Fruit fly (Drosophila melanogaster) whole organism, embryonic: Measurements from ENCODE around the gene roq.

Source experiments
- Atf3 ChIP-seq: fragments of 200-800 bp; sonication (Bioruptor generic); optimal IDR thresholded peaks from 3 replicates; lab custom pipeline; 2016; ENCODE audit warnings: missing biosample characterization, missing genetic modification characterization
- Awh ChIP-seq: fragments of 200-800 bp; sonication (Bioruptor generic); IDR thresholded peaks from 2 replicates; pipeline ENCODE4, ENCODE4 v1.3.6; 2022; ENCODE audit warnings: missing biosample characterization, missing genetic modification characterization
- BtbVII ChIP-seq: fragments of 200-800 bp; sonication (Bioruptor generic); optimal IDR thresholded peaks from 3 replicates; lab custom pipeline; 2017; ENCODE audit warnings: missing biosample characterization, mild to moderate bottlenecking, missing genetic modification characterization
- CG10979 ChIP-seq: fragments of 200-800 bp; sonication (Bioruptor generic); optimal IDR thresholded peaks from 2 replicates; lab custom pipeline; 2018; ENCODE audit warnings: missing biosample characterization, mild to moderate bottlenecking, missing genetic modification characterization, moderate library complexity
- CG11695 ChIP-seq: fragments of 200-800 bp; sonication (Bioruptor generic); IDR thresholded peaks from 3 replicates; pipeline ENCODE4 v1.3.6; 2022; ENCODE audit warnings: missing biosample characterization, missing genetic modification characterization
- CG11696 ChIP-seq: fragments of 200-800 bp; sonication (Bioruptor generic); IDR thresholded peaks from 2 replicates; pipeline ENCODE4 v1.3.6; 2022; ENCODE audit warnings: missing biosample characterization, missing genetic modification characterization
- CG15011 ChIP-seq: fragments of 200-800 bp; sonication (Bioruptor generic); optimal IDR thresholded peaks from 3 replicates; lab custom pipeline; 2018; ENCODE audit warnings: missing biosample characterization, mild to moderate bottlenecking, missing genetic modification characterization
- CG15269 ChIP-seq: fragments of 200-800 bp; sonication (Bioruptor generic); optimal IDR thresholded peaks from 2 replicates; lab custom pipeline; 2018; ENCODE audit warnings: missing biosample characterization, mild to moderate bottlenecking, missing genetic modification characterization, moderate library complexity
- CG16815 ChIP-seq: fragments of 200-800 bp; sonication (Bioruptor generic); optimal IDR thresholded peaks from 3 replicates; lab custom pipeline; 2017; ENCODE audit warnings: missing biosample characterization, mild to moderate bottlenecking, missing genetic modification characterization
- CG17186 ChIP-seq: fragments of 200-800 bp; sonication (Bioruptor generic); optimal IDR thresholded peaks from 3 replicates; lab custom pipeline; 2017; ENCODE audit warnings: missing biosample characterization, missing genetic modification reagents, missing genetic modification characterization
- CG30431 ChIP-seq: fragments of 200-800 bp; sonication (Bioruptor generic); optimal IDR thresholded peaks from 2 replicates; lab custom pipeline; 2017; ENCODE audit warnings: missing biosample characterization, missing genetic modification characterization
- CG3281 ChIP-seq: fragments of 200-800 bp; sonication (Bioruptor generic); optimal IDR thresholded peaks from 3 replicates; lab custom pipeline; 2017; ENCODE audit warnings: missing biosample characterization, mild to moderate bottlenecking, missing genetic modification characterization
- CG4404 ChIP-seq: fragments of 200-800 bp; sonication (Bioruptor generic); IDR thresholded peaks from 2 replicates; pipeline ENCODE4 v1.3.6; 2022; ENCODE audit warnings: missing biosample characterization, missing genetic modification characterization
- CG4820 ChIP-seq: fragments of 200-800 bp; sonication (Bioruptor generic); optimal IDR thresholded peaks from 3 replicates; lab custom pipeline; 2016; ENCODE audit warnings: missing biosample characterization, missing genetic modification characterization
- CG5953 ChIP-seq: fragments of 200-800 bp; sonication (Bioruptor generic); IDR thresholded peaks from 2 replicates; pipeline ENCODE4 v1.3.6; 2022; ENCODE audit warnings: missing biosample characterization, missing genetic modification characterization
- CG7556 ChIP-seq: fragments of 200-800 bp; sonication (Bioruptor generic); optimal IDR thresholded peaks from 2 replicates; lab custom pipeline; 2017; ENCODE audit warnings: missing biosample characterization, mild to moderate bottlenecking, missing genetic modification characterization
- CG7963 ChIP-seq: fragments of 200-800 bp; sonication (Bioruptor generic); IDR thresholded peaks from 3 replicates; pipeline ENCODE4 v1.3.6; 2022; ENCODE audit warnings: missing biosample characterization, missing genetic modification characterization; ENCODE audit not compliant: partially characterized antibody
- CG8924 ChIP-seq: fragments of 200-800 bp; optimal IDR thresholded peaks from 3 replicates; lab custom pipeline; 2019; ENCODE audit warnings: missing biosample characterization, mild to moderate bottlenecking, missing genetic modification characterization, moderate library complexity
- CG9797 ChIP-seq: fragments of 200-800 bp; sonication (Bioruptor generic); optimal IDR thresholded peaks from 3 replicates; lab custom pipeline; 2018; ENCODE audit warnings: missing biosample characterization, mild to moderate bottlenecking, missing genetic modification characterization
- CTCF ChIP-seq: fragments of 200-800 bp; sonication (Bioruptor generic); optimal IDR thresholded peaks from 2 replicates; lab custom pipeline; 2017; ENCODE audit warnings: missing biosample characterization, mild to moderate bottlenecking, missing genetic modification characterization, moderate library complexity
- Dad ChIP-seq: fragments of 200-800 bp; sonication (Bioruptor generic); optimal IDR thresholded peaks from 3 replicates; lab custom pipeline; 2016; ENCODE audit warnings: missing biosample characterization, missing genetic modification characterization
- Deaf1 ChIP-seq: fragments of 200-800 bp; optimal IDR thresholded peaks from 3 replicates; lab custom pipeline; 2019; ENCODE audit warnings: missing biosample characterization, mild to moderate bottlenecking, missing genetic modification characterization, moderate library complexity
- Drgx ChIP-seq: fragments of 200-800 bp; sonication (Bioruptor generic); IDR thresholded peaks from 2 replicates; pipeline ENCODE4 v1.3.6; 2022; ENCODE audit warnings: missing biosample characterization, missing genetic modification characterization
- Elba2 ChIP-seq: fragments of 200-800 bp; sonication (Bioruptor generic); optimal IDR thresholded peaks from 3 replicates; lab custom pipeline; 2016; ENCODE audit warnings: missing biosample characterization, missing genetic modification characterization
- H15 ChIP-seq: fragments of 200-800 bp; sonication (Bioruptor generic); IDR thresholded peaks from 3 replicates; pipeline ENCODE4 v1.3.6; 2022; ENCODE audit warnings: missing biosample characterization, missing genetic modification characterization
- Hand ChIP-seq: fragments of 200-800 bp; sonication (Bioruptor generic); optimal IDR thresholded peaks from 2 replicates; lab custom pipeline; 2017; ENCODE audit warnings: mild to moderate bottlenecking, missing biosample characterization, missing genetic modification reagents, missing genetic modification characterization
- Hr51 ChIP-seq, 2 experiments: fragments of 200-800 bp; sonication (Bioruptor generic); optimal IDR thresholded peaks; 2 replicates in 1 of 2; 3 replicates in 1 of 2; lab custom pipeline; 2016 to 2018; ENCODE audit warnings: missing biosample characterization in 2 of 2, missing genetic modification characterization in 2 of 2, mild to moderate bottlenecking in 1 of 2, moderate library complexity in 1 of 2
- MESR4 ChIP-seq: fragments of 200-800 bp; sonication (Bioruptor generic); optimal IDR thresholded peaks from 2 replicates; lab custom pipeline; 2018; ENCODE audit warnings: missing biosample characterization, mild to moderate bottlenecking, missing genetic modification characterization, moderate library complexity
- Oaz ChIP-seq: fragments of 200-800 bp; sonication (Bioruptor generic); IDR thresholded peaks from 2 replicates; pipeline ENCODE4 v1.3.6; 2022; ENCODE audit warnings: missing biosample characterization, missing genetic modification characterization
- Spps ChIP-seq: fragments of 200-800 bp; sonication (Bioruptor generic); optimal IDR thresholded peaks from 2 replicates; lab custom pipeline; 2018; ENCODE audit warnings: missing biosample characterization, mild to moderate bottlenecking, missing genetic modification characterization
- Sry-δ ChIP-seq: fragments of 200-800 bp; sonication (Bioruptor generic); optimal IDR thresholded peaks from 2 replicates; lab custom pipeline; 2016; ENCODE audit warnings: missing biosample characterization, missing genetic modification characterization
- abd-A ChIP-seq: fragments of 200-800 bp; sonication (Bioruptor generic); optimal IDR thresholded peaks from 3 replicates; lab custom pipeline; 2019; ENCODE audit warnings: missing biosample characterization, mild to moderate bottlenecking, missing genetic modification characterization, moderate library complexity
- amos ChIP-seq: fragments of 200-800 bp; sonication (Bioruptor generic); IDR thresholded peaks from 2 replicates; pipeline ENCODE4 v1.3.6; 2022; ENCODE audit warnings: missing biosample characterization, missing genetic modification characterization; ENCODE audit not compliant: partially characterized antibody
- bab2 ChIP-seq: fragments of 200-800 bp; sonication (Bioruptor generic); optimal IDR thresholded peaks from 2 replicates; lab custom pipeline; 2016; ENCODE audit warnings: missing biosample characterization, missing genetic modification characterization
- bcd ChIP-seq: fragments of 200-800 bp; sonication (Bioruptor generic); optimal IDR thresholded peaks from 2 replicates; lab custom pipeline; 2017; ENCODE audit warnings: missing biosample characterization, mild to moderate bottlenecking, missing genetic modification characterization
- btn ChIP-seq: fragments of 200-800 bp; sonication (Bioruptor generic); optimal IDR thresholded peaks from 2 replicates; lab custom pipeline; 2016; ENCODE audit warnings: missing biosample characterization, missing genetic modification characterization
- emc ChIP-seq: fragments of 200-800 bp; sonication (Bioruptor generic); optimal IDR thresholded peaks from 2 replicates; lab custom pipeline; 2016; ENCODE audit warnings: missing biosample characterization, missing genetic modification characterization
- fd64A ChIP-seq: fragments of 200-800 bp; sonication (Bioruptor generic); optimal IDR thresholded peaks from 3 replicates; lab custom pipeline; 2018; ENCODE audit warnings: missing biosample characterization, mild to moderate bottlenecking, missing genetic modification characterization
- grn ChIP-seq: fragments of 200-800 bp; sonication (Bioruptor generic); optimal IDR thresholded peaks from 3 replicates; lab custom pipeline; 2017; ENCODE audit warnings: missing biosample characterization, missing genetic modification characterization
- jing ChIP-seq: fragments of 200-800 bp; sonication (Bioruptor generic); optimal IDR thresholded peaks from 2 replicates; lab custom pipeline; 2018; ENCODE audit warnings: missing biosample characterization, mild to moderate bottlenecking, missing genetic modification characterization
- odd ChIP-seq: fragments of 200-800 bp; sonication (Bioruptor generic); optimal IDR thresholded peaks from 2 replicates; lab custom pipeline; 2017; ENCODE audit warnings: missing biosample characterization, mild to moderate bottlenecking, missing genetic modification characterization
- psq ChIP-seq: fragments of 200-800 bp; sonication (Bioruptor generic); optimal IDR thresholded peaks from 2 replicates; lab custom pipeline; 2017; ENCODE audit warnings: missing biosample characterization, missing genetic modification characterization
- ranshi ChIP-seq: fragments of 200-800 bp; sonication (Bioruptor generic); IDR thresholded peaks from 2 replicates; pipeline ENCODE4 v1.3.6; 2022; ENCODE audit warnings: missing biosample characterization, missing genetic modification characterization
- sd ChIP-seq: fragments of 200-800 bp; sonication (Bioruptor generic); optimal IDR thresholded peaks from 3 replicates; lab custom pipeline; 2018; ENCODE audit warnings: missing biosample characterization, mild to moderate bottlenecking, missing genetic modification characterization, moderate library complexity
- so ChIP-seq: fragments of 200-800 bp; sonication (Bioruptor generic); IDR thresholded peaks from 3 replicates; pipeline ENCODE4 v1.3.6; 2022; ENCODE audit warnings: missing biosample characterization, missing genetic modification characterization
- tio ChIP-seq: fragments of 200-800 bp; sonication (Bioruptor generic); optimal IDR thresholded peaks from 2 replicates; lab custom pipeline; 2017; ENCODE audit warnings: missing biosample characterization, missing genetic modification characterization, inconsistent platforms
- ttk ChIP-seq: fragments of 200-800 bp; sonication (Bioruptor generic); IDR thresholded peaks from 2 replicates; pipeline ENCODE4 v2.1.2; 2022; ENCODE audit warnings: missing biosample characterization, missing genetic modification characterization
- tx ChIP-seq: fragments of 200-800 bp; sonication (Bioruptor generic); optimal IDR thresholded peaks from 2 replicates; lab custom pipeline; 2016; ENCODE audit warnings: missing biosample characterization, missing genetic modification characterization
- vfl ChIP-seq: fragments of 200-800 bp; sonication (Bioruptor generic); optimal IDR thresholded peaks from 2 replicates; lab custom pipeline; 2016; ENCODE audit warnings: missing biosample characterization, missing genetic modification characterization
- wdn ChIP-seq: fragments of 200-800 bp; sonication (Bioruptor generic); IDR thresholded peaks from 2 replicates; pipeline ENCODE4 v1.3.6; 2022; ENCODE audit warnings: missing biosample characterization, missing genetic modification characterization
- z ChIP-seq: fragments of 200-800 bp; sonication (Bioruptor generic); IDR thresholded peaks from 3 replicates; pipeline ENCODE4 v1.3.6; 2022; ENCODE audit warnings: missing biosample characterization, missing genetic modification characterization
- zen ChIP-seq: fragments of 200-800 bp; sonication (Bioruptor generic); optimal IDR thresholded peaks from 3 replicates; lab custom pipeline; 2018; ENCODE audit warnings: missing biosample characterization, mild to moderate bottlenecking, missing genetic modification characterization, moderate library complexity

roq gene

dm6 chr3L:16412394-16412950 is 34.1 kb upstream of the roq start, which contains the start of gene Serinc (continued):
- peak in 1 of 2 experiments; percentile 39 for TF ChIP-seq Hr51 (GFP tag; optimal IDR thresholded peaks at IDR 0.05; lab: Kevin White, UChicago)
- 0 out of 2 replicates have a peak, but pooled peaks have one; percentile 42 for TF ChIP-seq ranshi (GFP tag; lab: Robert Waterston, UW)
- no peak for TF ChIP-seq tio
- no peak for TF ChIP-seq fd64A
- TF ChIP-seq CG8924 (tag; lab: Kevin White, UChicago): peak; percentile 83
- TF ChIP-seq CTCF (GFP tag; lab: Kevin White, UChicago): peak; percentile 97
- TF ChIP-seq CG10979: peak; percentile 57
- TF ChIP-seq CG30431 (GFP tag; lab: Kevin White, UChicago): no peak
- TF ChIP-seq CG4820 (GFP tag; lab: Kevin White, UChicago): peak; percentile 63
- TF ChIP-seq CG17186 (GFP tag; lab: Kevin White, UChicago): peak; percentile 66
- TF ChIP-seq CG15269 (tag; lab: Kevin White, UChicago): no peak
- TF ChIP-seq psq (GFP tag; lab: Kevin White, UChicago): peak; percentile 22
- TF ChIP-seq amos (GFP tag; lab: Robert Waterston, UW): peak; percentile 98
- TF ChIP-seq btn: no peak
- peak; percentile 21 for TF ChIP-seq CG7556 (GFP tag; lab: Kevin White, UChicago)
- no peak for TF ChIP-seq H15
- no peak for TF ChIP-seq CG11695 (GFP tag; lab: Robert Waterston, UW)
- TF ChIP-seq Drgx (GFP tag; lab: Robert Waterston, UW): no peak
- TF ChIP-seq emc (GFP tag; lab: Kevin White, UChicago): peak; percentile 22
- peak; percentile 32 for TF ChIP-seq CG3281 (GFP tag; lab: Kevin White, UChicago)
- no peak for TF ChIP-seq ttk (GFP tag; lab: Robert Waterston, UW)
- TF ChIP-seq grn (GFP tag; lab: Kevin White, UChicago): no peak
- peak; percentile 65 for TF ChIP-seq bcd (GFP tag; lab: Kevin White, UChicago)
- no peak for TF ChIP-seq z
- no peak for TF ChIP-seq CG15011
- TF ChIP-seq wdn: no peak
- no peak for TF ChIP-seq abd-A (tag; lab: Kevin White, UChicago)
- TF ChIP-seq Elba2: no peak
- TF ChIP-seq Spps (tag; lab: Kevin White, UChicago): no peak
- peak; percentile 11; the same call in 1 of the 2 replicates for TF ChIP-seq CG4404
- TF ChIP-seq zen: peak; percentile 76
- no peak for TF ChIP-seq Deaf1 (tag; lab: Kevin White, UChicago)
- no peak for TF ChIP-seq so (GFP tag; lab: Robert Waterston, UW)
- no peak for TF ChIP-seq Oaz (GFP tag; lab: Robert Waterston, UW)
- no peak for TF ChIP-seq Hand (GFP tag; lab: Kevin White, UChicago)
- no peak for TF ChIP-seq CG11696 (GFP tag; lab: Robert Waterston, UW)
- TF ChIP-seq CG5953 (GFP tag; lab: Robert Waterston, UW): no peak
- TF ChIP-seq MESR4 (GFP tag; lab: Kevin White, UChicago): peak; percentile 73
- no peak for TF ChIP-seq Awh (GFP tag; lab: Robert Waterston, UW)
- peak; percentile 22 for TF ChIP-seq sd (tag; lab: Kevin White, UChicago)
- peak; percentile 37 for TF ChIP-seq tx
- TF ChIP-seq Dad (GFP tag; lab: Kevin White, UChicago): peak; percentile 69
- peak; percentile 44 for TF ChIP-seq bab2 (GFP tag; lab: Kevin White, UChicago)
- peak; percentile 26 for TF ChIP-seq CG16815 (GFP tag; lab: Kevin White, UChicago)
- TF ChIP-seq BtbVII: peak; percentile 17
- peak; percentile 97 for TF ChIP-seq Sry-δ (GFP tag; lab: Kevin White, UChicago)
- peak; percentile 95 for TF ChIP-seq CG7963
- TF ChIP-seq vfl: peak; percentile 59
- no peak for TF ChIP-seq odd (GFP tag; lab: Kevin White, UChicago)
- TF ChIP-seq CG9797 (GFP tag; lab: Kevin White, UChicago): peak; percentile 37
- no peak for TF ChIP-seq jing
- TF ChIP-seq Atf3 (GFP tag; lab: Kevin White, UChicago): peak; percentile 52
